Worm (Caenorhabditis elegans): ENCODE data around the gene K06H7.8.
A peak's percentile ranks its signal among the peaks of the same experiment; 100 is the strongest.

The K06H7.8 gene

DNA sequence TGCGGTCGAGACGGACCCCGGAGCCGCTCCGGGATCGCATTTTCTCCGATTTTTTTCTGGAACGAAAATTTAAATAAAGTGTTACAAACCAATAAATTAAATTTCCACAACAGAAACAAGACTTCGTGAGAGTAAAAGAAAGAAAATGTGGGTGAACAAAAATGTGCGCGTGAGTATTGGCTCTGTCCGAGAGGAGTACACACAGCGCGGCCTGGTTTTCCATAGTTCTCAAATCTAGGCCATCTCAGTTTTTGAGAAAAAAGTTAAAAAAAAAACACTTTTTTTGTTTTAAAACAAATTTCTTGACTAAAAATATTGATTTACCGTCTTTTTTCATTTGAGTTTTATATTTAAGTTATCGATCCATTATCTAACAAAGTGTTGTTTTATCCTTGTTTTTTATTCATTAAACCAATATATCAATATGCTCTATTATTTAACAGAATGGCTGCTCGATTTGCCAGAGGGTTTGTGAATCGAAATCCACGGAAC, 46.6 kb upstream of the K06H7.8 start, which contains the start of the genes C14B9.8 and mrpl-18 (continued):
- peak; percentile 94 for TF ChIP-seq ceh-2 (tag; optimal IDR thresholded peaks at IDR 0.05)
- peak; percentile 96 for TF ChIP-seq C08G9.2 (tag; optimal IDR thresholded peaks at IDR 0.05)
- peak; percentile 56 for TF ChIP-seq ahr-1 (tag; optimal IDR thresholded peaks at IDR 0.05)
- no peak for TF ChIP-seq lin-11 (tag; optimal IDR thresholded peaks at IDR 0.05)
- TF ChIP-seq pha-2 (tag; optimal IDR thresholded peaks at IDR 0.05): no peak
- TF ChIP-seq dmd-4 (tag; optimal IDR thresholded peaks at IDR 0.05; ENCODE audit: borderline replicate concordance): no peak
- TF ChIP-seq hlh-30 (tag; optimal IDR thresholded peaks at IDR 0.05; ENCODE audit: insufficient read depth): no peak
- no peak for TF ChIP-seq K02D7.2 (tag; optimal IDR thresholded peaks at IDR 0.05)
- no peak for TF ChIP-seq ceh-19 (GFP tag; optimal IDR thresholded peaks at IDR 0.05)
- TF ChIP-seq T23F11.4 (GFP tag; optimal IDR thresholded peaks at IDR 0.05): no peak
- TF ChIP-seq lim-6 (tag; optimal IDR thresholded peaks at IDR 0.05): peak; percentile 63
- TF ChIP-seq hlh-15 (tag; optimal IDR thresholded peaks at IDR 0.05): peak; percentile 2
- TF ChIP-seq ceh-14 (tag; optimal IDR thresholded peaks at IDR 0.05): peak; percentile 2
- TF ChIP-seq hlh-8 (tag; optimal IDR thresholded peaks at IDR 0.05): peak; percentile 81
- no peak for TF ChIP-seq madf-2 (tag; optimal IDR thresholded peaks at IDR 0.05)
- TF ChIP-seq ztf-16 (tag; optimal IDR thresholded peaks at IDR 0.05): peak; percentile 30
- TF ChIP-seq ceh-6 (GFP tag; optimal IDR thresholded peaks at IDR 0.05): no peak
- TF ChIP-seq sox-2 (GFP tag; IDR thresholded peaks at IDR 0.05): no peak
- TF ChIP-seq ceh-9 (tag; optimal IDR thresholded peaks at IDR 0.05): no peak
- no peak for TF ChIP-seq nhr-11 (tag; optimal IDR thresholded peaks at IDR 0.05)
- peak; percentile 85 for TF ChIP-seq elt-2 (tag; optimal IDR thresholded peaks at IDR 0.05)
- no peak for TF ChIP-seq dve-1 (tag; optimal IDR thresholded peaks at IDR 0.05)
- no peak for TF ChIP-seq syd-9 (tag; optimal IDR thresholded peaks at IDR 0.05)

ce11 chrIII:8142217-8142616, 44.2 kb upstream of the K06H7.8 start:
- TF ChIP-seq F13H6.1 (tag; optimal IDR thresholded peaks at IDR 0.05) (no peak), lim-6 (tag; optimal IDR thresholded peaks at IDR 0.05) (no peak), C38D4.7 (GFP tag; optimal IDR thresholded peaks at IDR 0.05) (no peak), ceh-48 (tag; optimal IDR thresholded peaks at IDR 0.05) (no peak), Y22D7AL.16 (tag; optimal IDR thresholded peaks at IDR 0.05) (no peak), pros-1 (tag; optimal IDR thresholded peaks at IDR 0.05) (no peak), ahr-1 (tag; optimal IDR thresholded peaks at IDR 0.05) (no peak), pax-1 (tag; optimal IDR thresholded peaks at IDR 0.05) (no peak), fax-1 (tag; optimal IDR thresholded peaks at IDR 0.05) (no peak), ceh-31 (tag; optimal IDR thresholded peaks at IDR 0.05) (no peak), pha-2 (tag; optimal IDR thresholded peaks at IDR 0.05) (no peak), sdc-2 (tag; optimal IDR thresholded peaks at IDR 0.05) (no peak), K09A11.1 (tag; optimal IDR thresholded peaks at IDR 0.05; ENCODE audit: insufficient read depth) (no peak), ceh-22 (tag; optimal IDR thresholded peaks at IDR 0.05) (no peak), hlh-30 (tag; optimal IDR thresholded peaks at IDR 0.05; ENCODE audit: insufficient read depth) (no peak), eyg-1 (tag; optimal IDR thresholded peaks at IDR 0.05) (no peak), nhr-232 (tag; optimal IDR thresholded peaks at IDR 0.05) (no peak), pqm-1 (tag; optimal IDR thresholded peaks at IDR 0.05) (no peak)

DNA sequence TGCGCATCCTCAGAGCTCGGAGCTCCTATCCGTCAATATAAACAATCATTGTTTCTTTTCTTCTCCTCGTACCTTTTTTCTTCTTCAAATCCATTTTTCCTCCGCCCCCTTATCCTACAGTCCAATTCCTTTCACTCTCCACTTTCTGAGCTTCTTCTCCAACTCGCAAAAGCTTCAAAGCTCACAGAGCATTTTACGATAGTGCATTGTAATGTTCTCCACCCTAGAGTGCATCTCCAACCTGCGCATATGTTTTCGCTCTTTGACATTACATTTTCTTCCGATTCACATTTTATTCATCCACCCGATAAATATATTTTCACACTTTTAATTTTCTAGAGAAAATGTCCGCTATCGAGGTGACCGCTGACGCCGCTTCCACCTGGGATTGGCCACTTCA, 39.8 kb upstream of the K06H7.8 start, which contains the start of gene hsp-12.2:
TSS of gene hsp-12.2 (plus strand) at position 301 of the 400 bp plus-strand sequence.
- no peak for TF ChIP-seq ceh-45 (GFP tag; IDR thresholded peaks at IDR 0.05)
- TF ChIP-seq ref-2 (tag; optimal IDR thresholded peaks at IDR 0.05): no peak
- TF ChIP-seq sox-2 (GFP tag; IDR thresholded peaks at IDR 0.05): no peak
- no peak for TF ChIP-seq pat-9 (tag; optimal IDR thresholded peaks at IDR 0.05)
- TF ChIP-seq unc-86 (tag; optimal IDR thresholded peaks at IDR 0.05): no peak
- no peak for TF ChIP-seq ceh-9 (tag; optimal IDR thresholded peaks at IDR 0.05)
- TF ChIP-seq dve-1 (tag; optimal IDR thresholded peaks at IDR 0.05): no peak
- TF ChIP-seq ceh-30 (tag; optimal IDR thresholded peaks at IDR 0.05): no peak
- no peak for TF ChIP-seq pag-3 (tag; optimal IDR thresholded peaks at IDR 0.05; ENCODE audit: borderline replicate concordance)
- TF ChIP-seq syd-9 (tag; optimal IDR thresholded peaks at IDR 0.05): no peak
- no peak for TF ChIP-seq fax-1 (tag; optimal IDR thresholded peaks at IDR 0.05)
- TF ChIP-seq hlh-15 (tag; optimal IDR thresholded peaks at IDR 0.05): no peak
- no peak for TF ChIP-seq npax-4 (tag; optimal IDR thresholded peaks at IDR 0.05)
- no peak for TF ChIP-seq sox-4 (tag; optimal IDR thresholded peaks at IDR 0.05)
